Worm (Caenorhabditis elegans) whole organism, L4 larva: ENCODE data around the gene tbx-9.
"Not testable (repeated sequence)": the region's sequence is repeated elsewhere in the genome, so short reads cannot be mapped to it uniquely, and the experiment has no call there.

Experiments
- ama-1 ChIP-seq: fragments of 150-350 bp; optimal IDR thresholded peaks from 2 replicates; lab custom pipeline; 2014; ENCODE audit warnings: inconsistent platforms, mixed read lengths
- ces-1 ChIP-seq: fragments of 150-350 bp; sonication (generic microtip); optimal IDR thresholded peaks from 4 replicates; lab custom pipeline; 2014; ENCODE audit warnings: missing biosample characterization, missing genetic modification reagents, missing genetic modification characterization
- fos-1 ChIP-seq: fragments of 150-350 bp; optimal IDR thresholded peaks from 2 replicates; lab custom pipeline; 2014; ENCODE audit warnings: missing biosample characterization, missing genetic modification characterization
- hlh-11 ChIP-seq: fragments of 200-800 bp; sonication (Bioruptor generic); optimal IDR thresholded peaks from 2 replicates; lab custom pipeline; 2018; ENCODE audit warnings: mild to moderate bottlenecking, missing genetic modification characterization, missing compliant biosample characterization
- hmg-1.1 ChIP-seq: fragments of 200-800 bp; sonication (Bioruptor generic); IDR thresholded peaks from 2 replicates; pipeline ENCODE4 v1.3.6; 2022; ENCODE audit warnings: missing genetic modification reagents, missing genetic modification characterization, missing compliant biosample characterization
- jun-1 ChIP-seq: fragments of 150-350 bp; optimal IDR thresholded peaks from 2 replicates; lab custom pipeline; 2014; ENCODE audit warnings: missing biosample characterization, missing genetic modification reagents, missing genetic modification characterization
- lsy-2 ChIP-seq, 2 experiments: fragments of 150-350 bp in 1 of 2; sonication (generic microtip) in 1 of 2; optimal IDR thresholded peaks; 2 replicates each; lab custom pipeline; 2014 to 2017; ENCODE audit warnings: missing biosample characterization in 2 of 2, missing genetic modification characterization in 2 of 2
- nhr-237 ChIP-seq: sonication (generic microtip); optimal IDR thresholded peaks from 2 replicates; lab custom pipeline; 2017; ENCODE audit warnings: missing biosample characterization, missing genetic modification characterization
- spr-1 ChIP-seq: sonication (generic microtip); optimal IDR thresholded peaks from 2 replicates; lab custom pipeline; 2016; ENCODE audit warnings: mild to moderate bottlenecking, missing genetic modification characterization, missing compliant biosample characterization
- ztf-11 ChIP-seq: fragments of 150-350 bp; optimal IDR thresholded peaks from 2 replicates; lab custom pipeline; 2014; ENCODE audit warnings: missing biosample characterization, missing genetic modification characterization

DNA sequence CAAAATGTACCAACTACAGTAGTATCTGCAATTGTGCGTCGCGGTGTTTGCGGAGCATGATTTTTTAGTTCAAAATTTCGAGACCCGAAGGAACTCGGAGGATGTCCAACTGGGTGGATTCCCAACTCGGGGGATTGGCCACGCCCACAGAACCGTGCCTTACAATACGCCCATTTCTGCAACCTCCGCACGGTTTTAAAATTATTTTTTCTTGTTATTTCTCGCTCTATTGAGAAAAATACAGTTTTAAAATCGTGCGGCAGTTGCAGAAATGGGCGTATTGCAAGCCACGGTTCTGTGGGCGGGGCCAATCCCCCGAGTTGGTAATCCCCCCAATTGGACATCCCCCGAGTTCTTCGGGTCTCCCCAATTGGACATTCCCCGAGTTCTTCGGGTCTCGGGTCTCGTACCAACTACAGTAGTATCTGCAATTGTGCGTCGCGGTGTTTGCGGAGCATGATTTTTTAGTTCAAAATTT, 21.4 kb downstream of the tbx-9 start:
- not testable (repeated sequence) for TF ChIP-seq fos-1 (tag; lab: Kevin White, UChicago); hmg-1.1 (GFP tag; lab: Robert Waterston, UW); ces-1 (GFP tag; lab: Kevin White, UChicago); lsy-2 (tag; optimal IDR thresholded peaks at IDR 0.05; lab: Kevin White, UChicago); ama-1; jun-1 (tag; lab: Kevin White, UChicago); ztf-11 (tag; lab: Kevin White, UChicago); hlh-11; spr-1 (tag; lab: Kevin White, UChicago); nhr-237 (tag; lab: Kevin White, UChicago)
